Fruit fly (Drosophila melanogaster): ENCODE data around the gene CG11381.

The CG11381 gene

dm6 chrX:1248735-1249134 lies 45.2 kb downstream of the CG11381 start (continued):
- no peak for TF ChIP-seq CG4360 (GFP tag; IDR thresholded peaks at IDR 0.05)
- TF ChIP-seq CG17359 (tag; optimal IDR thresholded peaks at IDR 0.05), result peak; percentile 13
- TF ChIP-seq chinmo (GFP tag; IDR thresholded peaks at IDR 0.05; ENCODE audit: partially characterized antibody), result no peak
- TF ChIP-seq CG11093 (GFP tag; IDR thresholded peaks at IDR 0.05), result no peak
- no peak for TF ChIP-seq CG2712 (tag; optimal IDR thresholded peaks at IDR 0.05)
- no peak for TF ChIP-seq aop (GFP tag; IDR thresholded peaks at IDR 0.05)
- peak in 1 of 2 experiments; percentile 40 for TF ChIP-seq bsh (GFP tag; optimal IDR thresholded peaks at IDR 0.05)
- TF ChIP-seq D19A (tag; optimal IDR thresholded peaks at IDR 0.05), result peak; percentile 15
- peak in 1 of 2 experiments; percentile 46 for TF ChIP-seq Pdp1 (GFP tag; optimal IDR thresholded peaks at IDR 0.05)
- no peak for TF ChIP-seq CG8944 (GFP tag; optimal IDR thresholded peaks at IDR 0.05)
- TF ChIP-seq sob (GFP tag; IDR thresholded peaks at IDR 0.05), result no peak
- TF ChIP-seq btn (GFP tag; optimal IDR thresholded peaks at IDR 0.05), result no peak
- no peak for TF ChIP-seq CG6689 (GFP tag; IDR thresholded peaks at IDR 0.05)
- TF ChIP-seq CG43689 (GFP tag; IDR thresholded peaks at IDR 0.05), result no peak
- TF ChIP-seq CG14050 (GFP tag; IDR thresholded peaks at IDR 0.05), result no peak
- peak; percentile 0 for TF ChIP-seq lilli (GFP tag; optimal IDR thresholded peaks at IDR 0.05)
- no peak for TF ChIP-seq maf-S (GFP tag; optimal IDR thresholded peaks at IDR 0.05)
- TF ChIP-seq CG1603 (tag; optimal IDR thresholded peaks at IDR 0.05), result peak; percentile 26
- TF ChIP-seq Usf (GFP tag; optimal IDR thresholded peaks at IDR 0.05), result no peak
- TF ChIP-seq CG31388 (GFP tag; optimal IDR thresholded peaks at IDR 0.05), result no peak
- TF ChIP-seq CG7839 (tag; optimal IDR thresholded peaks at IDR 0.05), result peak; percentile 5
- no peak for TF ChIP-seq chm (GFP tag; IDR thresholded peaks at IDR 0.05)
- TF ChIP-seq Hr51 (GFP tag; optimal IDR thresholded peaks at IDR 0.05), result peak in 1 of 2 experiments; percentile 17
- TF ChIP-seq fd96Cb (tag; optimal IDR thresholded peaks at IDR 0.05), result no peak
- TF ChIP-seq pzg (GFP tag; optimal IDR thresholded peaks at IDR 0.05), result no peak
- peak; percentile 66 for TF ChIP-seq nom (GFP tag; optimal IDR thresholded peaks at IDR 0.05)
- 0 out of 2 replicates have a peak, but pooled peaks have one; percentile 14 for TF ChIP-seq Drgx (GFP tag; IDR thresholded peaks at IDR 0.05)
- no peak for TF ChIP-seq CG15514 (GFP tag; optimal IDR thresholded peaks at IDR 0.05)
- no peak for TF ChIP-seq croc (GFP tag; conservative IDR thresholded peaks at IDR 0.05)
- TF ChIP-seq ind (GFP tag; optimal IDR thresholded peaks at IDR 0.05), result peak; percentile 2
- no peak for TF ChIP-seq Deaf1 (tag; optimal IDR thresholded peaks at IDR 0.05)
- peak; percentile 93 for TF ChIP-seq CG10274 (GFP tag; optimal IDR thresholded peaks at IDR 0.05)
- TF ChIP-seq CG6654 (GFP tag; optimal IDR thresholded peaks at IDR 0.05), result no peak
- TF ChIP-seq lbe (GFP tag; optimal IDR thresholded peaks at IDR 0.05), result peak; percentile 50
- 0 out of 2 replicates have a peak, but pooled peaks have one; percentile 9 for TF ChIP-seq CG31441 (GFP tag; IDR thresholded peaks at IDR 0.05)
- TF ChIP-seq row (GFP tag; IDR thresholded peaks at IDR 0.05), result peak; percentile 33; the same call in 1 of the 3 replicates
- TF ChIP-seq CG1602 (GFP tag; optimal IDR thresholded peaks at IDR 0.05), result no peak
- no peak for TF ChIP-seq CG3726 (GFP tag; IDR thresholded peaks at IDR 0.05)
- no peak for TF ChIP-seq CG31365 (tag; optimal IDR thresholded peaks at IDR 0.05)
- no peak for TF ChIP-seq mam (GFP tag; optimal IDR thresholded peaks at IDR 0.05)
- peak; percentile 18 for TF ChIP-seq sens (GFP tag)

DNA sequence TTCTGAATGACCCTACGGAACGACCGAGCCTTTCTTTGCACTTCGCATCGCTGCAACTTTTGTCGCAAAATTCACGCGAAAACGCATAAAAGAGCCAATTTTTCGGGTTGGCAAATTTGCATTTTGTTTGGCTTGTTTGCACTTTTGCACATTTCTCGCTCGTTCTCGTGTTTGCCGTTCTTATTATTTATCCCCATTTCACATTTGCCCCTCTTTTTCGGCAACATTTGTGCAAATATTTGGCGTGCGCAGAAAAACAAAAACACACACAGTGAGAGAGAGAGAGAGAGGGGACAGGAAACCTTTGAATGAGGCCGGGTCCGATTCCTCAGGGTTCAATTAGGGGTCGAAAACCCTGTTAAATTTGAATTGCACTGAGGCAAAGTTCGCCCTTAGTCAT lies 46.0 kb downstream of the CG11381 start:
- TF ChIP-seq lbe (GFP tag; optimal IDR thresholded peaks at IDR 0.05) (peak; percentile 13), Sin3A (optimal IDR thresholded peaks at IDR 0.05) (no peak)
